Fruit fly (Drosophila melanogaster): ENCODE data around the gene msi.

Gene msi

DNA sequence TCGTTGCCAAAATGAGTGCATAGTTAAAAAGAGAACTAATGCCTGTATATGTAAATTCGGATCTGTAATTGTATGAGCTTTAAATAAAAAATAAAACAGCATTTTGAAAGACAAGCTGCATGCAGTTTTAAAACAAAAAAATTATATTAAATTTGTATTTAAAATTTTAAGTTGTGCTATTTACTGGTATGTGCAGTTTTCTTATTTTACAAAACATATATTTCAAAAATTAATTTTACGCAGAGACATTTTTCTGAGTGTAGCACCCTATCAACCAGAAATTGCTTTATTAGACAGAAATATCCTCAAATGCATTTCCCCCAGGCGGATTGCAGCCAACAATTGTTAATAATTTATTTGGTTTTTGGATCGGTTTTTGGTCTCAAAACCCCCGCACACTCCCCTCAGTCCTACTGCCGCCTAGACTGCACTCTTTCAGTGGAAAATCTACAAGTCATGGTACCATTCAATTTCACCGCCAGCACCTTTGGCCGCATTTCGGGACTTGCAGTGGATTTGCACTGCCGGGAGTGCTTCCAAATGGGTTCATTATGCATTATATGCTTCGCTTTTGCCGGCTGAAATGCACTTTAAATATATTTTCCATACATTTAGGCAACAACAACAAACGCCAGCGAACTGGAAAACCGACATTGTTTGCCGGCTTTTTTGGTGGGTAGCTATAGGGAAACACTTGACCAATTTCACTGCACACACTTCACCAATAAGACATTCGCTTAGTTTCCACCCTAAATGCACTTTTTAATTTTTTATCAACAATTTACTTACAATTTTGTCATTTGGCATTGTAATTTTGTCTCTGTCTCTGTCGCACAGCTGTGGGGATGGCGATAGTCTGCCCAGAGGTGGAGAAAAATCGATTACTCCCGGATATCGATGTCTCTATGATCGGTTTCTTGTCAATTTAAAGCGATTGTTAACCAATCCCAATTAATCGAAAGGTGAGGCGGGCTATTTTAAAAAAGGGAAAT is 108.2 kb downstream of the msi start, which contains the start of gene Npl4 (continued):
- TF ChIP-seq CrebB (tag; optimal IDR thresholded peaks at IDR 0.05), result no peak
- peak; percentile 22 for TF ChIP-seq CG12391 (tag; optimal IDR thresholded peaks at IDR 0.05)
- peak; percentile 92 for TF ChIP-seq Sry-δ (GFP tag; optimal IDR thresholded peaks at IDR 0.05)
- TF ChIP-seq Meics (GFP tag; optimal IDR thresholded peaks at IDR 0.05), result peak; percentile 23
- no peak for TF ChIP-seq Fer1 (GFP tag; optimal IDR thresholded peaks at IDR 0.05)
- no peak for TF ChIP-seq CG13894 (tag; optimal IDR thresholded peaks at IDR 0.05)
- TF ChIP-seq Ptx1 (GFP tag; IDR thresholded peaks at IDR 0.05), result peak; percentile 38; the same call in 1 of the 2 replicates
- peak; percentile 75 for TF ChIP-seq CG4360 (GFP tag; IDR thresholded peaks at IDR 0.05)
- TF ChIP-seq prd (optimal IDR thresholded peaks at IDR 0.05), result no peak
- TF ChIP-seq prd (GFP tag; IDR thresholded peaks at IDR 0.05), result 0 out of 3 replicates have a peak, but pooled peaks have one; percentile 10
- TF ChIP-seq E2f2 (GFP tag; IDR thresholded peaks at IDR 0.05), result peak; percentile 95
- TF ChIP-seq stc (GFP tag; IDR thresholded peaks at IDR 0.05), result peak; percentile 52; the same call in 1 of the 2 replicates
- peak; percentile 53 for TF ChIP-seq CG15514 (GFP tag; optimal IDR thresholded peaks at IDR 0.05)
- no peak for TF ChIP-seq yki (optimal IDR thresholded peaks at IDR 0.05)
- TF ChIP-seq Hr51 (GFP tag; optimal IDR thresholded peaks at IDR 0.05), result peak in 1 of 2 experiments; percentile 40
- TF ChIP-seq CG4282 (GFP tag; optimal IDR thresholded peaks at IDR 0.05), result no peak
- no peak for TF ChIP-seq Mad (GFP tag; optimal IDR thresholded peaks at IDR 0.05)
- TF ChIP-seq mld (GFP tag; IDR thresholded peaks at IDR 0.05; ENCODE audit: partially characterized antibody), result peak; percentile 97
- TF ChIP-seq crp (GFP tag; optimal IDR thresholded peaks at IDR 0.05), result peak in 1 of 2 experiments; percentile 48
- TF ChIP-seq CG17385 (GFP tag; optimal IDR thresholded peaks at IDR 0.05), result peak; percentile 2
- no peak for TF ChIP-seq CG7556 (GFP tag; optimal IDR thresholded peaks at IDR 0.05)
- TF ChIP-seq CG15601 (tag; optimal IDR thresholded peaks at IDR 0.05), result no peak
- TF ChIP-seq CG16779 (GFP tag; IDR thresholded peaks at IDR 0.05), result no peak
- peak; percentile 98 for TF ChIP-seq ato (GFP tag; IDR thresholded peaks at IDR 0.05; ENCODE audit: partially characterized antibody)
- peak; percentile 73 for TF ChIP-seq CG2116 (GFP tag; optimal IDR thresholded peaks at IDR 0.05)
- peak; percentile 72 for TF ChIP-seq CG2129 (GFP tag; IDR thresholded peaks at IDR 0.05; ENCODE audit: partially characterized antibody)
- peak; percentile 12 for TF ChIP-seq CG14710 (tag; optimal IDR thresholded peaks at IDR 0.05)
- TF ChIP-seq trem (tag; optimal IDR thresholded peaks at IDR 0.05), result peak; percentile 93
- no peak for TF ChIP-seq CG12219 (GFP tag; optimal IDR thresholded peaks at IDR 0.05)
- no peak for TF ChIP-seq CG10431 (GFP tag; optimal IDR thresholded peaks at IDR 0.05)
- no peak for TF ChIP-seq sug (tag; optimal IDR thresholded peaks at IDR 0.05)
- no peak for TF ChIP-seq CG11398 (GFP tag; optimal IDR thresholded peaks at IDR 0.05)
- TF ChIP-seq Bteb2 (GFP tag; optimal IDR thresholded peaks at IDR 0.05), result no peak
- TF ChIP-seq unc-4 (GFP tag; IDR thresholded peaks at IDR 0.05; ENCODE audit: partially characterized antibody), result peak; percentile 92

DNA sequence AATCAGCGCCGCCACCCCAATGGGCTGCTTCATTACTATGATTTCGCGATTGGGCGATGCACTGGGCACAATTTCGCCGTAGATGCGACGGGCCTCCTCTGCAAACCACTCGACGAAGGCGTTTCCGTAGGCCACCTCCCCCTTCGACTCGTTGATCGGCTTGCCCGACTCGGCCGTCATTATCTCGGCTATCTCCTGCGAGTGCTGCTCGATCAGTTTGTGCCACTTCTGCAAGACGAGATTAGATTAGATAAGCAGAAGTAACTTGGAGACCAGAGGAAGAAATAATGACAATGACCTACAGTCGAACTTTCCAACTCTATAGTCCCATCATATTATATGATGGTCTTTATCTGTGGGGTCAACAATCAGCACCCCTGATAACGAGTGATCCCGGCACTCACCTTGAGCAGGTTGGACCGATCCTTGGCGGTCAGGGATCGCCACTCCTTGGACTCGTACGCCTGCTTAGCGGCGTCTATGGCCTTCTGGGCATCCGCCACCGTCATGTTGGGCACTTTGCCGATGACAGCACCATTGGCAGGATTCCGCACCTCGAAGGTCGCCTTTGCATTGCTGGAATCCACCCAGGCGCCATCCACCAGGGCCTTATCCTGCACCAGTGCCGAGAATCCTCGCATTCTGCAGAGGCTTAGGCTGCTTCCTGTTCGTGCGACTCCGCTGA is 110.2 kb downstream of the msi start:
- no peak for TF ChIP-seq CG16863 (GFP tag; optimal IDR thresholded peaks at IDR 0.05)
- TF ChIP-seq grn (GFP tag; optimal IDR thresholded peaks at IDR 0.05), result peak; percentile 91
- TF ChIP-seq unc-4 (GFP tag; IDR thresholded peaks at IDR 0.05; ENCODE audit: partially characterized antibody), result no peak
- TF ChIP-seq Med (GFP tag), result peak; percentile 58
- no peak for TF ChIP-seq btn (GFP tag; optimal IDR thresholded peaks at IDR 0.05)
- TF ChIP-seq CG34224 (GFP tag; IDR thresholded peaks at IDR 0.05; ENCODE audit: partially characterized antibody), result no peak
- no peak for TF ChIP-seq CG34422 (GFP tag; IDR thresholded peaks at IDR 0.05)
- TF ChIP-seq Dref (GFP tag; IDR thresholded peaks at IDR 0.05), result no peak
- no peak for TF ChIP-seq CG17568 (GFP tag; optimal IDR thresholded peaks at IDR 0.05)
- no peak for TF ChIP-seq CG7745 (tag; optimal IDR thresholded peaks at IDR 0.05)
- no peak for TF ChIP-seq usp (GFP tag; optimal IDR thresholded peaks at IDR 0.05)
- no peak for TF ChIP-seq ato (GFP tag; IDR thresholded peaks at IDR 0.05; ENCODE audit: partially characterized antibody)
- TF ChIP-seq cwo (GFP tag; optimal IDR thresholded peaks at IDR 0.05), result no peak
- TF ChIP-seq Sin3A (optimal IDR thresholded peaks at IDR 0.05), result no peak
- no peak for TF ChIP-seq Hand (GFP tag; optimal IDR thresholded peaks at IDR 0.05)
- TF ChIP-seq ttk (GFP tag; IDR thresholded peaks at IDR 0.05), result no peak
